Worm (Caenorhabditis elegans) whole organism, L1 larva: Measurements from ENCODE around the gene F49C5.7.

Experiments
- C04F5.9 ChIP-seq: sonication (generic microtip); optimal IDR thresholded peaks from 2 replicates; lab custom pipeline; 2016; ENCODE audit warnings: missing genetic modification characterization, missing compliant biosample characterization
- lin-13 ChIP-seq: fragments of 150-350 bp; optimal IDR thresholded peaks from 2 replicates; lab custom pipeline; 2014; ENCODE audit warnings: missing biosample characterization, missing genetic modification reagents, missing genetic modification characterization

ce11 chrII:12516313-12516712 lies 49.6 kb upstream of the F49C5.7 start, which contains the start of gene srh-61:
- no peak for TF ChIP-seq lin-13
- TF ChIP-seq C04F5.9 (tag; lab: Kevin White, UChicago), result no peak
